Worm (Caenorhabditis elegans) whole organism, late embryonic: ENCODE results near the gene T14B4.5.

Experiments
- ceh-2 ChIP-seq: sonication (generic microtip); optimal IDR thresholded peaks from 2 replicates; lab custom pipeline; 2016; ENCODE audit warnings: missing genotype, missing genetic modification characterization, missing compliant biosample characterization
- nfya-1 ChIP-seq: sonication (generic microtip); optimal IDR thresholded peaks from 2 replicates; lab custom pipeline; 2017; ENCODE audit warnings: missing genetic modification characterization, mild to moderate bottlenecking, missing compliant biosample characterization, antibody characterized with exemption, moderate library complexity
- pha-4 ChIP-seq: fragments of 150-350 bp; optimal IDR thresholded peaks from 2 replicates; lab custom pipeline; 2018; ENCODE audit warnings: missing biosample characterization, missing genetic modification reagents, missing genetic modification characterization

- peak; percentile 36 for TF ChIP-seq nfya-1 (tag; lab: Kevin White, UChicago)
- no peak for TF ChIP-seq ceh-2 (tag; lab: Kevin White, UChicago)
- no peak for TF ChIP-seq pha-4 (tag; lab: Kevin White, UChicago)
These were observed 7.7 kb upstream of the T14B4.5 start for ce11 chrII:6708980-6709379.
